Fruit fly (Drosophila melanogaster) whole organism, embryonic: Measurements from ENCODE around the gene CG4942.
A peak's percentile ranks its signal among the peaks of the same experiment; 100 is the strongest.

Experiments used
- ATbp ChIP-seq: fragments of 200-800 bp; sonication (Bioruptor generic); optimal IDR thresholded peaks from 2 replicates; lab custom pipeline; 2017; ENCODE audit warnings: missing biosample characterization, mild to moderate bottlenecking, missing genetic modification characterization, missing genetic modification reagents
- Awh ChIP-seq: fragments of 200-800 bp; sonication (Bioruptor generic); IDR thresholded peaks from 2 replicates; pipeline ENCODE4, ENCODE4 v1.3.6; 2022; ENCODE audit warnings: missing biosample characterization, missing genetic modification characterization
- Bgb ChIP-seq: fragments of 200-800 bp; sonication (Bioruptor generic); IDR thresholded peaks from 2 replicates; pipeline ENCODE4 v1.3.6; 2022; ENCODE audit warnings: missing biosample characterization, missing genetic modification characterization; ENCODE audit not compliant: partially characterized antibody
- Blimp-1 ChIP-seq: fragments of 200-800 bp; sonication (Bioruptor generic); optimal IDR thresholded peaks from 3 replicates; lab custom pipeline; 2018; ENCODE audit warnings: missing biosample characterization, missing genetic modification characterization, mild to moderate bottlenecking, moderate library complexity, missing genetic modification reagents
- CG10366 ChIP-seq: fragments of 200-800 bp; sonication (Bioruptor generic); IDR thresholded peaks from 2 replicates; pipeline ENCODE4 v1.3.6; 2022; ENCODE audit warnings: missing biosample characterization, missing genetic modification characterization
- CG12744 ChIP-seq: fragments of 200-800 bp; sonication (Bioruptor generic); optimal IDR thresholded peaks from 2 replicates; lab custom pipeline; 2016; ENCODE audit warnings: missing biosample characterization, missing genetic modification characterization
- CG14667 ChIP-seq: fragments of 200-800 bp; sonication (Bioruptor generic); IDR thresholded peaks from 2 replicates; pipeline ENCODE4 v1.3.6; 2022; ENCODE audit warnings: missing biosample characterization, missing genetic modification characterization
- CG17359 ChIP-seq: fragments of 200-800 bp; sonication (Bioruptor generic); optimal IDR thresholded peaks from 3 replicates; lab custom pipeline; 2018; ENCODE audit warnings: missing biosample characterization, mild to moderate bottlenecking, missing genetic modification characterization, moderate library complexity
- CG17385 ChIP-seq: fragments of 200-800 bp; sonication (Bioruptor generic); optimal IDR thresholded peaks from 3 replicates; lab custom pipeline; 2018; ENCODE audit warnings: missing biosample characterization, mild to moderate bottlenecking, missing genetic modification characterization
- CG2202 ChIP-seq: fragments of 200-800 bp; sonication (Bioruptor generic); optimal IDR thresholded peaks from 2 replicates; lab custom pipeline; 2018; ENCODE audit warnings: missing biosample characterization, mild to moderate bottlenecking, missing genetic modification characterization
- CG2875 ChIP-seq: fragments of 200-800 bp; sonication (Bioruptor generic); optimal IDR thresholded peaks from 2 replicates; lab custom pipeline; 2017; ENCODE audit warnings: missing biosample characterization, mild to moderate bottlenecking, missing genetic modification characterization, missing genetic modification reagents
- CG31441 ChIP-seq: fragments of 200-800 bp; sonication (Bioruptor generic); IDR thresholded peaks from 2 replicates; pipeline ENCODE4 v1.3.6; 2022; ENCODE audit warnings: missing biosample characterization, missing genetic modification characterization
- CG6689 ChIP-seq: fragments of 200-800 bp; sonication (Bioruptor generic); IDR thresholded peaks from 2 replicates; pipeline ENCODE4 v1.3.6; 2022; ENCODE audit warnings: missing biosample characterization, missing genetic modification characterization
- CG8359 ChIP-seq: fragments of 200-800 bp; sonication (Bioruptor generic); optimal IDR thresholded peaks from 2 replicates; lab custom pipeline; 2017; ENCODE audit warnings: missing biosample characterization, mild to moderate bottlenecking, missing genetic modification characterization, borderline replicate concordance
- CG8478 ChIP-seq: fragments of >200 bp; optimal IDR thresholded peaks from 2 replicates; lab custom pipeline; 2018
- CG8924 ChIP-seq: fragments of 200-800 bp; optimal IDR thresholded peaks from 3 replicates; lab custom pipeline; 2019; ENCODE audit warnings: missing biosample characterization, mild to moderate bottlenecking, missing genetic modification characterization, moderate library complexity
- CG9727 ChIP-seq: fragments of 200-800 bp; sonication (Bioruptor generic); optimal IDR thresholded peaks from 3 replicates; lab custom pipeline; 2017; ENCODE audit warnings: missing biosample characterization, mild to moderate bottlenecking, missing genetic modification characterization
- CrebB ChIP-seq: fragments of 200-800 bp; sonication (Bioruptor generic); optimal IDR thresholded peaks from 3 replicates; lab custom pipeline; 2018; ENCODE audit warnings: missing biosample characterization, mild to moderate bottlenecking, missing genetic modification characterization
- D19A ChIP-seq: fragments of 200-800 bp; optimal IDR thresholded peaks from 3 replicates; lab custom pipeline; 2019; ENCODE audit warnings: missing biosample characterization, mild to moderate bottlenecking, missing genetic modification characterization, moderate library complexity
- Dfd ChIP-seq, 2 experiments: fragments of >200 bp; optimal IDR thresholded peaks; 2 replicates each; lab custom pipeline; 2017; ENCODE audit warnings: missing biosample characterization in 2 of 2, missing genetic modification characterization in 2 of 2
- Doc2 ChIP-seq: fragments of 200-800 bp; sonication (Bioruptor generic); IDR thresholded peaks from 2 replicates; pipeline ENCODE4 v1.3.6; 2022; ENCODE audit warnings: missing biosample characterization, missing genetic modification characterization
- Kr ChIP-seq: fragments of 200-800 bp; sonication (Bioruptor generic); optimal IDR thresholded peaks from 2 replicates; lab custom pipeline; 2017; ENCODE audit warnings: missing biosample characterization, mild to moderate bottlenecking, missing genetic modification characterization
- Myb ChIP-seq: fragments of 200-800 bp; sonication (Bioruptor generic); optimal IDR thresholded peaks from 2 replicates; lab custom pipeline; 2016; ENCODE audit warnings: missing biosample characterization, missing genetic modification characterization
- Nf-YB ChIP-seq: fragments of 200-800 bp; sonication (Bioruptor generic); optimal IDR thresholded peaks from 3 replicates; lab custom pipeline; 2019; ENCODE audit warnings: missing biosample characterization, mild to moderate bottlenecking, missing genetic modification characterization, moderate library complexity
- Poxn ChIP-seq: fragments of 200-800 bp; sonication (Bioruptor generic); IDR thresholded peaks from 2 replicates; pipeline ENCODE4 v1.3.6; 2022; ENCODE audit warnings: missing biosample characterization, missing genetic modification characterization
- Sox100B ChIP-seq: fragments of 200-800 bp; sonication (Bioruptor generic); optimal IDR thresholded peaks from 3 replicates; lab custom pipeline; 2018; ENCODE audit warnings: missing biosample characterization, mild to moderate bottlenecking, missing genetic modification characterization
- ara ChIP-seq: fragments of 200-800 bp; sonication (Bioruptor generic); IDR thresholded peaks from 2 replicates; pipeline ENCODE4 v1.3.6; 2022; ENCODE audit warnings: missing biosample characterization, missing genetic modification characterization
- bsh ChIP-seq, 2 experiments: fragments of 200-800 bp; sonication (Bioruptor generic); optimal IDR thresholded peaks; 2 replicates each; lab custom pipeline; 2017 to 2018; ENCODE audit warnings: mild to moderate bottlenecking in 2 of 2, missing biosample characterization in 2 of 2, missing genetic modification characterization in 2 of 2, moderate library complexity in 1 of 2
- caup ChIP-seq: fragments of 200-800 bp; sonication (Bioruptor generic); optimal IDR thresholded peaks from 3 replicates; lab custom pipeline; 2017; ENCODE audit warnings: missing biosample characterization, mild to moderate bottlenecking, missing genetic modification characterization, moderate library complexity; ENCODE audit not compliant: severe bottlenecking
- chif ChIP-seq, 2 experiments: fragments of 200-800 bp; sonication (Bioruptor generic); optimal IDR thresholded peaks; 3 replicates each; lab custom pipeline; 2016; ENCODE audit warnings: missing biosample characterization in 2 of 2, missing genetic modification characterization in 2 of 2
- crc ChIP-seq: fragments of 200-800 bp; sonication (Bioruptor generic); optimal IDR thresholded peaks from 2 replicates; lab custom pipeline; 2016; ENCODE audit warnings: missing biosample characterization, missing genetic modification characterization
- croc ChIP-seq: fragments of 200-800 bp; sonication (Bioruptor generic); conservative IDR thresholded peaks from 3 replicates; pipeline ENCODE4 v1.3.6; 2022; ENCODE audit warnings: missing biosample characterization, missing genetic modification characterization
- dimm ChIP-seq: fragments of 200-800 bp; sonication (Bioruptor generic); IDR thresholded peaks from 2 replicates; pipeline ENCODE4 v1.3.6; 2022; ENCODE audit warnings: missing biosample characterization, missing genetic modification characterization
- dmrt11E ChIP-seq: fragments of 200-800 bp; sonication (Bioruptor generic); optimal IDR thresholded peaks from 3 replicates; lab custom pipeline; 2018; ENCODE audit warnings: missing biosample characterization, mild to moderate bottlenecking, missing genetic modification characterization, moderate library complexity
- gcm ChIP-seq: fragments of 200-800 bp; sonication (Bioruptor generic); optimal IDR thresholded peaks from 2 replicates; lab custom pipeline; 2019; ENCODE audit warnings: missing biosample characterization, mild to moderate bottlenecking, missing genetic modification characterization, moderate library complexity
- hkb ChIP-seq, 2 experiments: fragments of 200-800 bp in 1 of 2; fragments of >200 bp in 1 of 2; sonication (Bioruptor generic) in 1 of 2; IDR thresholded peaks in 1 of 2; optimal IDR thresholded peaks in 1 of 2; 2 replicates each; pipeline versions ENCODE4 v1.3.6 to Lab custom; 2017 to 2022; ENCODE audit warnings: missing biosample characterization in 1 of 2, missing genetic modification characterization in 1 of 2
- kni ChIP-seq: fragments of 200-800 bp; sonication (Bioruptor generic); optimal IDR thresholded peaks from 3 replicates; lab custom pipeline; 2017; ENCODE audit warnings: mild to moderate bottlenecking, missing biosample characterization, missing genetic modification reagents, missing genetic modification characterization
- luna ChIP-seq: fragments of 200-800 bp; sonication (Bioruptor generic); optimal IDR thresholded peaks from 2 replicates; lab custom pipeline; 2016; ENCODE audit warnings: missing biosample characterization, missing genetic modification characterization
- maf-S ChIP-seq: fragments of 200-800 bp; sonication (Bioruptor generic); optimal IDR thresholded peaks from 2 replicates; lab custom pipeline; 2016; ENCODE audit warnings: missing biosample characterization, missing genetic modification characterization
- nerfin-1 ChIP-seq: fragments of 200-800 bp; sonication (Bioruptor generic); optimal IDR thresholded peaks from 3 replicates; lab custom pipeline; 2019; ENCODE audit warnings: missing biosample characterization, mild to moderate bottlenecking, missing genetic modification characterization, moderate library complexity
- onecut ChIP-seq: fragments of 200-800 bp; sonication (Bioruptor generic); IDR thresholded peaks from 2 replicates; pipeline ENCODE4 v1.3.6; 2022; ENCODE audit warnings: missing biosample characterization, missing genetic modification characterization
- pita ChIP-seq: fragments of 200-800 bp; sonication (Bioruptor generic); optimal IDR thresholded peaks from 2 replicates; lab custom pipeline; 2017; ENCODE audit warnings: missing biosample characterization, mild to moderate bottlenecking, missing genetic modification characterization
- sens ChIP-seq: fragments of 200-800 bp; sonication (Bioruptor generic); peaks from one replicate; lab custom pipeline; 2016; ENCODE audit warnings: missing biosample characterization, missing genetic modification characterization
- sima ChIP-seq: fragments of 200-800 bp; sonication (Bioruptor generic); optimal IDR thresholded peaks from 2 replicates; lab custom pipeline; 2016; ENCODE audit warnings: missing biosample characterization, missing genetic modification characterization
- slou ChIP-seq: fragments of 200-800 bp; sonication (Bioruptor generic); optimal IDR thresholded peaks from 3 replicates; lab custom pipeline; 2016; ENCODE audit warnings: missing biosample characterization, missing genetic modification characterization
- trem ChIP-seq: fragments of 200-800 bp; optimal IDR thresholded peaks from 3 replicates; lab custom pipeline; 2019; ENCODE audit warnings: missing biosample characterization, mild to moderate bottlenecking, missing genetic modification characterization, moderate library complexity
- twi ChIP-seq: fragments of 200-800 bp; optimal IDR thresholded peaks from 2 replicates; lab custom pipeline; 2019; ENCODE audit warnings: missing biosample characterization, mild to moderate bottlenecking, missing genetic modification characterization, moderate library complexity
- wek ChIP-seq: fragments of 200-800 bp; sonication (Bioruptor generic); optimal IDR thresholded peaks from 3 replicates; lab custom pipeline; 2018; ENCODE audit warnings: missing biosample characterization, mild to moderate bottlenecking, missing genetic modification characterization, moderate library complexity

The CG4942 gene

dm6 chr3L:9042200-9042988 is 30.5 kb upstream of the CG4942 start (continued):
- TF ChIP-seq dimm (no peak), Nf-YB (GFP tag; lab: Kevin White, UChicago) (no peak), nerfin-1 (tag; lab: Kevin White, UChicago) (peak; percentile 32), maf-S (no peak), CG9727 (GFP tag; lab: Kevin White, UChicago) (peak; percentile 24), trem (tag; lab: Kevin White, UChicago) (peak; percentile 45), croc (peak; percentile 45; the same call in 1 of the 3 replicates), pita (GFP tag; lab: Kevin White, UChicago) (no peak), hkb (optimal IDR thresholded peaks at IDR 0.05; lab: Kevin White, UChicago) (no peak), hkb (GFP tag; IDR thresholded peaks at IDR 0.05; lab: Robert Waterston, UW) (0 out of 2 replicates have a peak, but pooled peaks have one; percentile 27), Awh (GFP tag; lab: Robert Waterston, UW) (peak; percentile 63), ara (GFP tag; lab: Robert Waterston, UW) (peak; percentile 55; the same call in 1 of the 2 replicates), gcm (GFP tag; lab: Kevin White, UChicago) (peak; percentile 52), CG8924 (peak; percentile 31), CG17359 (tag; lab: Kevin White, UChicago) (peak; percentile 50), kni (peak; percentile 88), Doc2 (no peak), Poxn (GFP tag; lab: Robert Waterston, UW) (no peak), ATbp (peak; percentile 23), CG12744 (no peak), wek (GFP tag; lab: Kevin White, UChicago) (no peak), crc (GFP tag; lab: Kevin White, UChicago) (no peak), Myb (no peak), sima (GFP tag; lab: Kevin White, UChicago) (no peak), caup (GFP tag; lab: Kevin White, UChicago) (no peak), Blimp-1 (peak; percentile 86), dmrt11E (tag; lab: Kevin White, UChicago) (peak; percentile 80), CG2202 (tag; lab: Kevin White, UChicago) (peak; percentile 27), twi (peak; percentile 48), CG6689 (GFP tag; lab: Robert Waterston, UW) (peak; percentile 60), luna (no peak), CG2875 (peak; percentile 29), chif (GFP tag; optimal IDR thresholded peaks at IDR 0.05; lab: Kevin White, UChicago) (no peak), Kr (GFP tag; lab: Kevin White, UChicago) (peak; percentile 55), CG10366 (GFP tag; lab: Robert Waterston, UW) (no peak), CG17385 (GFP tag; lab: Kevin White, UChicago) (peak; percentile 35), bsh (GFP tag; optimal IDR thresholded peaks at IDR 0.05; lab: Kevin White, UChicago) (peak in 1 of 2 experiments; percentile 79), sens (GFP tag; lab: Kevin White, UChicago) (peak; percentile 74), CG8478 (lab: Kevin White, UChicago) (no peak), CG8359 (peak; percentile 29), CrebB (no peak), Sox100B (GFP tag; lab: Kevin White, UChicago) (peak; percentile 55), CG31441 (GFP tag; lab: Robert Waterston, UW) (peak; percentile 70), Bgb (no peak), Dfd (GFP tag; optimal IDR thresholded peaks at IDR 0.05; lab: Kevin White, UChicago) (no peak), onecut (GFP tag; lab: Robert Waterston, UW) (0 out of 2 replicates have a peak, but pooled peaks have one; percentile 13), slou (GFP tag; lab: Kevin White, UChicago) (no peak), D19A (tag; lab: Kevin White, UChicago) (peak; percentile 53), CG14667 (GFP tag; lab: Robert Waterston, UW) (peak; percentile 27; the same call in 1 of the 2 replicates)
